Worm (Caenorhabditis elegans): ENCODE measurements around the gene gst-9.

Gene gst-9

ce11 chrII:4851594-4852106 is 39.7 kb upstream of the gst-9 start, which contains the start of gene dnj-9 (continued):
- TF ChIP-seq ces-1 (GFP tag; optimal IDR thresholded peaks at IDR 0.05) (peak; percentile 52), mdt-29 (GFP tag; IDR thresholded peaks at IDR 0.05) (peak; percentile 79; the same call in 1 of the 2 replicates), egl-27 (tag; optimal IDR thresholded peaks at IDR 0.05) (no peak), jun-1 (tag; optimal IDR thresholded peaks at IDR 0.05) (peak; percentile 69), nhr-77 (tag; optimal IDR thresholded peaks at IDR 0.05) (peak; percentile 93), D1046.2 (GFP tag; IDR thresholded peaks at IDR 0.05) (no peak), madf-9 (GFP tag; conservative IDR thresholded peaks at IDR 0.05) (peak; percentile 63), tag-97 (GFP tag; IDR thresholded peaks at IDR 0.05) (no peak), mep-1 (tag; optimal IDR thresholded peaks at IDR 0.05) (peak; percentile 96), snpc-1.2 (GFP tag; IDR thresholded peaks at IDR 0.05) (peak; percentile 73; the same call in 1 of the 2 replicates), spr-1 (tag; optimal IDR thresholded peaks at IDR 0.05) (peak; percentile 94), attf-4 (tag; optimal IDR thresholded peaks at IDR 0.05) (no peak), nhr-25 (tag; optimal IDR thresholded peaks at IDR 0.05; ENCODE audit: borderline replicate concordance, insufficient read depth) (peak; percentile 88), R02D3.7 (tag; optimal IDR thresholded peaks at IDR 0.05) (no peak), zag-1 (tag; optimal IDR thresholded peaks at IDR 0.05) (peak; percentile 76), T20F7.1 (GFP tag; optimal IDR thresholded peaks at IDR 0.05) (peak; percentile 88), tra-1 (GFP tag; IDR thresholded peaks at IDR 0.05) (peak; percentile 86; the same call in 1 of the 2 replicates), hlh-11 (tag; optimal IDR thresholded peaks at IDR 0.05) (peak; percentile 92), nhr-102 (tag; optimal IDR thresholded peaks at IDR 0.05) (peak; percentile 97), nhr-28 (tag; optimal IDR thresholded peaks at IDR 0.05) (peak; percentile 83), egl-43 (GFP tag; IDR thresholded peaks at IDR 0.05) (peak; percentile 77), nhr-237 (tag; optimal IDR thresholded peaks at IDR 0.05) (no peak), nhr-48 (tag; optimal IDR thresholded peaks at IDR 0.05) (peak; percentile 89), F10B5.3 (tag; optimal IDR thresholded peaks at IDR 0.05) (peak; percentile 93), nhr-6 (tag; optimal IDR thresholded peaks at IDR 0.05) (peak; percentile 93), ama-1 (optimal IDR thresholded peaks at IDR 0.05) (no peak)

ce11 chrII:4854761-4855160 is 36.6 kb upstream of the gst-9 start:
- TF ChIP-seq unc-62 (GFP tag; optimal IDR thresholded peaks at IDR 0.05 in 1 of 2) (peak in 1 of 2 experiments; percentile 60), unc-62 (tag; optimal IDR thresholded peaks at IDR 0.05) (no peak), nhr-25 (tag; optimal IDR thresholded peaks at IDR 0.05; ENCODE audit: borderline replicate concordance, insufficient read depth) (no peak), spr-3 (GFP tag; optimal IDR thresholded peaks at IDR 0.05) (no peak), daf-16 (GFP tag; optimal IDR thresholded peaks at IDR 0.05) (no peak), daf-16 (tag; optimal IDR thresholded peaks at IDR 0.05) (peak; percentile 11), nhr-28 (tag; optimal IDR thresholded peaks at IDR 0.05) (peak; percentile 18)

DNA sequence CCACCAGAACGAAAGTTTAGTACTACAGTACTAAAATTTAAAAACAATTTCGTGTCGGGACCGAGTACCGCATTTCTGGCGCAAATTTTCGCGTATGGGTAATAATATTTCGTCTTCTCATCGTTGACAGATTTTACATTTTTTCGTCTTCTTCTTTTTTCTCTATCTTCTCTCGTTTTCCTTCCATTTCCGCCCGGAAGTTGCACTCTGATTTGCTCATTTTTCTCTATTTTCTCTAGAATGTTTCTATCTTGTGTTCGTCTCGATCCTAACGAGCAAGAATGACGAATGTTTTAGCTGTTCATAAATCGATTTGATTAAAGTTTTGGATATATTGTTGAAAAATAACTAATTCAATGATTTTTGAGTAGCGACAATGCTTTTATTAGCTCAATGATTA is 35.9 kb upstream of the gst-9 start:
- TF ChIP-seq mxl-3 (GFP tag; optimal IDR thresholded peaks at IDR 0.05) (no peak), nhr-25 (tag; optimal IDR thresholded peaks at IDR 0.05; ENCODE audit: borderline replicate concordance, insufficient read depth) (no peak), ztf-7 (tag; optimal IDR thresholded peaks at IDR 0.05) (no peak), aly-2 (tag; optimal IDR thresholded peaks at IDR 0.05) (no peak), F49E8.2 (tag; optimal IDR thresholded peaks at IDR 0.05; ENCODE audit: borderline replicate concordance) (no peak), sdz-12 (GFP tag; optimal IDR thresholded peaks at IDR 0.05) (no peak), T26A8.4 (GFP tag; IDR thresholded peaks at IDR 0.05) (no peak), F10B5.3 (tag; optimal IDR thresholded peaks at IDR 0.05) (no peak), dpl-1 (GFP tag; optimal IDR thresholded peaks at IDR 0.05) (peak; percentile 13), aha-1 (tag) (peak; percentile 90), snpc-4 (tag; optimal IDR thresholded peaks at IDR 0.05) (no peak), ces-1 (GFP tag; optimal IDR thresholded peaks at IDR 0.05) (peak; percentile 48), ceh-28 (tag; optimal IDR thresholded peaks at IDR 0.05) (no peak), Y5F2A.4 (GFP tag; optimal IDR thresholded peaks at IDR 0.05) (no peak), dmd-6 (GFP tag; IDR thresholded peaks at IDR 0.05) (0 out of 2 replicates have a peak, but pooled peaks have one; percentile 9), ztf-11 (tag; optimal IDR thresholded peaks at IDR 0.05) (no peak), daf-12 (tag; optimal IDR thresholded peaks at IDR 0.05) (no peak), attf-4 (tag; optimal IDR thresholded peaks at IDR 0.05) (no peak), nhr-48 (tag; optimal IDR thresholded peaks at IDR 0.05) (no peak), nhr-10 (tag; optimal IDR thresholded peaks at IDR 0.05) (no peak), tag-97 (GFP tag; IDR thresholded peaks at IDR 0.05) (0 out of 2 replicates have a peak, but pooled peaks have one; percentile 75)

Data from whole organism, L4 larva.